Worm (Caenorhabditis elegans) whole organism, L1 larva: ENCODE results near the gene T27E9.6.

Experiments
- C04F5.9 ChIP-seq: sonication (generic microtip); optimal IDR thresholded peaks from 2 replicates; lab custom pipeline; 2016; ENCODE audit warnings: missing genetic modification characterization, missing compliant biosample characterization
- C34B4.2 ChIP-seq: sonication (generic microtip); optimal IDR thresholded peaks from 2 replicates; lab custom pipeline; 2017; ENCODE audit warnings: mild to moderate bottlenecking, missing genetic modification characterization, missing compliant biosample characterization
- Y116A8C.19 ChIP-seq: sonication (generic microtip); optimal IDR thresholded peaks from 2 replicates; lab custom pipeline; 2016; ENCODE audit warnings: missing compliant biosample characterization, missing genetic modification characterization, borderline replicate concordance
- aha-1 ChIP-seq: fragments of 150-350 bp; optimal IDR thresholded peaks from 2 replicates; lab custom pipeline; 2014; ENCODE audit warnings: missing biosample characterization, missing genetic modification characterization
- alr-1 ChIP-seq: fragments of 200-800 bp; sonication (Bioruptor generic); optimal IDR thresholded peaks from 2 replicates; lab custom pipeline; 2018; ENCODE audit warnings: borderline replicate concordance, mild to moderate bottlenecking, missing genetic modification characterization, missing compliant biosample characterization
- aly-2 ChIP-seq: fragments of 150-350 bp; optimal IDR thresholded peaks from 2 replicates; lab custom pipeline; 2014; ENCODE audit warnings: missing biosample characterization, missing genetic modification characterization
- blmp-1 ChIP-seq: fragments of 150-350 bp; optimal IDR thresholded peaks from 2 replicates; lab custom pipeline; 2014; ENCODE audit warnings: missing biosample characterization, missing genetic modification characterization
- ceh-63 ChIP-seq: fragments of 200-800 bp; sonication (Bioruptor generic); optimal IDR thresholded peaks from 2 replicates; lab custom pipeline; 2018; ENCODE audit warnings: mild to moderate bottlenecking, missing genetic modification characterization, missing compliant biosample characterization
- ceh-82 ChIP-seq, 3 experiments: fragments of 150-350 bp in 1 of 3; sonication (generic microtip) in 2 of 3; optimal IDR thresholded peaks; 2 replicates each; lab custom pipeline; 2014 to 2017; ENCODE audit warnings: missing biosample characterization in 3 of 3, missing genetic modification characterization in 3 of 3
- ceh-88 ChIP-seq: fragments of 200-800 bp; sonication (Bioruptor generic); IDR thresholded peaks from 2 replicates; pipeline ENCODE4 v1.3.6; 2022; ENCODE audit warnings: missing genetic modification characterization, missing compliant biosample characterization
- efl-1 ChIP-seq, 4 experiments: fragments of 150-350 bp; optimal IDR thresholded peaks in 3 of 4; peaks in 1 of 4; 1 replicate in 1 of 4; 2 replicates in 3 of 4; lab custom pipeline; 2014; ENCODE audit warnings: missing biosample characterization in 2 of 4, missing genetic modification characterization in 2 of 4, missing genetic modification reagents in 2 of 4
- efl-3 ChIP-seq: fragments of 200-800 bp; sonication (Bioruptor generic); optimal IDR thresholded peaks from 2 replicates; lab custom pipeline; 2018; ENCODE audit warnings: mild to moderate bottlenecking, missing genetic modification characterization, missing compliant biosample characterization
- egl-13 ChIP-seq: sonication (generic microtip); optimal IDR thresholded peaks from 2 replicates; lab custom pipeline; 2016; ENCODE audit warnings: missing genotype, missing genetic modification reagents, missing genetic modification characterization, missing compliant biosample characterization
- elt-3 ChIP-seq, 6 experiments: fragments of 150-350 bp in 1 of 6; sonication (generic microtip); optimal IDR thresholded peaks; 2 replicates each; lab custom pipeline; 2017 to 2018; ENCODE audit warnings: missing biosample characterization in 6 of 6, missing genetic modification characterization in 6 of 6, inconsistent platforms in 1 of 6
- fkh-10 ChIP-seq: sonication (generic microtip); optimal IDR thresholded peaks from 2 replicates; lab custom pipeline; 2017; ENCODE audit warnings: missing biosample characterization, missing genetic modification reagents, missing genetic modification characterization
- fkh-4 ChIP-seq: sonication (generic microtip); optimal IDR thresholded peaks from 2 replicates; lab custom pipeline; 2016; ENCODE audit warnings: missing compliant biosample characterization, missing genetic modification characterization, borderline replicate concordance
- fos-1 ChIP-seq: fragments of 150-350 bp; optimal IDR thresholded peaks from 2 replicates; lab custom pipeline; 2014; ENCODE audit warnings: missing biosample characterization, missing genetic modification characterization
- hlh-17 ChIP-seq: fragments of 200-800 bp; sonication (Bioruptor generic); optimal IDR thresholded peaks from 2 replicates; lab custom pipeline; 2018; ENCODE audit warnings: missing genetic modification characterization, mild to moderate bottlenecking, missing compliant biosample characterization, moderate library complexity, borderline replicate concordance
- irx-1 ChIP-seq: sonication (generic microtip); optimal IDR thresholded peaks from 2 replicates; lab custom pipeline; 2016; ENCODE audit warnings: missing genetic modification characterization, missing compliant biosample characterization
- isw-1 ChIP-seq: fragments of 200-800 bp; sonication (Bioruptor generic); IDR thresholded peaks from 2 replicates; pipeline ENCODE4 v1.3.6; 2022; ENCODE audit warnings: missing genetic modification characterization, missing compliant biosample characterization
- jun-1 ChIP-seq: fragments of 150-350 bp; optimal IDR thresholded peaks from 2 replicates; lab custom pipeline; 2014; ENCODE audit warnings: missing biosample characterization, missing genetic modification reagents, missing genetic modification characterization
- lin-15B ChIP-seq: fragments of 150-350 bp; sonication (generic microtip); optimal IDR thresholded peaks from 3 replicates; lab custom pipeline; 2014; ENCODE audit warnings: missing biosample characterization, missing genetic modification characterization
- lin-35 ChIP-seq, 2 experiments: fragments of 150-350 bp; optimal IDR thresholded peaks; 2 replicates each; lab custom pipeline; 2014; ENCODE audit warnings: missing biosample characterization in 2 of 2, missing genetic modification characterization in 2 of 2, missing genetic modification reagents in 2 of 2
- lir-3 ChIP-seq: sonication (generic microtip); optimal IDR thresholded peaks from 2 replicates; lab custom pipeline; 2016; ENCODE audit warnings: mild to moderate bottlenecking, missing genetic modification characterization, moderate library complexity, missing compliant biosample characterization; ENCODE audit not compliant: poor library complexity
- lsy-2 ChIP-seq, 2 experiments: fragments of 150-350 bp; optimal IDR thresholded peaks; 2 replicates each; lab custom pipeline; 2014; ENCODE audit warnings: missing biosample characterization in 2 of 2, missing genetic modification characterization in 2 of 2
- mep-1 ChIP-seq: fragments of 150-350 bp; optimal IDR thresholded peaks from 2 replicates; lab custom pipeline; 2014; ENCODE audit warnings: missing biosample characterization, missing genetic modification characterization
- nhr-19 ChIP-seq: fragments of 200-800 bp; sonication (Bioruptor generic); conservative IDR thresholded peaks from 2 replicates; pipeline ENCODE4 v1.3.6; 2022; ENCODE audit warnings: missing genetic modification characterization, missing compliant biosample characterization
- nhr-237 ChIP-seq: fragments of 150-350 bp; optimal IDR thresholded peaks from 2 replicates; lab custom pipeline; 2014; ENCODE audit warnings: missing biosample characterization, missing genetic modification characterization
- nhr-28 ChIP-seq: fragments of 150-350 bp; optimal IDR thresholded peaks from 2 replicates; lab custom pipeline; 2014; ENCODE audit warnings: missing biosample characterization, missing genetic modification characterization
- nhr-47 ChIP-seq: sonication (generic microtip); optimal IDR thresholded peaks from 2 replicates; lab custom pipeline; 2016; ENCODE audit warnings: mild to moderate bottlenecking, missing genetic modification characterization, moderate library complexity, missing compliant biosample characterization
- nhr-76 ChIP-seq: sonication (generic microtip); optimal IDR thresholded peaks from 2 replicates; lab custom pipeline; 2017; ENCODE audit warnings: missing biosample characterization, missing genetic modification characterization
- nhr-84 ChIP-seq: sonication (generic microtip); optimal IDR thresholded peaks from 2 replicates; lab custom pipeline; 2017; ENCODE audit warnings: missing biosample characterization, missing genetic modification characterization
- nhr-85 ChIP-seq: sonication (generic microtip); peaks from one replicate; lab custom pipeline; 2016; ENCODE audit warnings: missing genetic modification characterization, inconsistent platforms, missing compliant biosample characterization
- nhr-90 ChIP-seq: sonication (generic microtip); optimal IDR thresholded peaks from 2 replicates; lab custom pipeline; 2016; ENCODE audit warnings: mild to moderate bottlenecking, missing genetic modification characterization, missing compliant biosample characterization; ENCODE audit not compliant: poor library complexity
- skn-1 ChIP-seq: fragments of 150-350 bp; optimal IDR thresholded peaks from 2 replicates; lab custom pipeline; 2014; ENCODE audit warnings: missing biosample characterization, missing genetic modification characterization
- snpc-4 ChIP-seq: fragments of 150-350 bp; optimal IDR thresholded peaks from 2 replicates; lab custom pipeline; 2014; ENCODE audit warnings: missing biosample characterization, missing genetic modification characterization
- sup-37 ChIP-seq: fragments of 200-800 bp; sonication (Bioruptor generic); optimal IDR thresholded peaks from 2 replicates; lab custom pipeline; 2018; ENCODE audit warnings: mild to moderate bottlenecking, missing genetic modification characterization, missing compliant biosample characterization
- tbx-2 ChIP-seq: sonication (generic microtip); optimal IDR thresholded peaks from 2 replicates; lab custom pipeline; 2016; ENCODE audit warnings: missing genetic modification characterization, missing compliant biosample characterization
- unc-30 ChIP-seq: sonication (generic microtip); optimal IDR thresholded peaks from 2 replicates; lab custom pipeline; 2017; ENCODE audit warnings: missing biosample characterization, missing genetic modification characterization
- unc-86 ChIP-seq: sonication (generic microtip); optimal IDR thresholded peaks from 2 replicates; lab custom pipeline; 2016; ENCODE audit warnings: missing genetic modification characterization, missing compliant biosample characterization
- unc-98 ChIP-seq: fragments of 200-800 bp; sonication (Bioruptor generic); IDR thresholded peaks from 2 replicates; pipeline ENCODE4 v1.3.6; 2022; ENCODE audit warnings: missing genetic modification characterization, missing compliant biosample characterization
- vab-15 ChIP-seq: sonication (generic microtip); optimal IDR thresholded peaks from 2 replicates; lab custom pipeline; 2017; ENCODE audit warnings: missing genotype, mild to moderate bottlenecking, missing genetic modification characterization, missing compliant biosample characterization
- ztf-11 ChIP-seq, 2 experiments: sonication (generic microtip); optimal IDR thresholded peaks; 2 replicates each; lab custom pipeline; 2016 to 2017; ENCODE audit warnings: missing genetic modification characterization in 2 of 2, missing biosample characterization in 1 of 2, missing compliant biosample characterization in 1 of 2

The T27E9.6 gene

DNA sequence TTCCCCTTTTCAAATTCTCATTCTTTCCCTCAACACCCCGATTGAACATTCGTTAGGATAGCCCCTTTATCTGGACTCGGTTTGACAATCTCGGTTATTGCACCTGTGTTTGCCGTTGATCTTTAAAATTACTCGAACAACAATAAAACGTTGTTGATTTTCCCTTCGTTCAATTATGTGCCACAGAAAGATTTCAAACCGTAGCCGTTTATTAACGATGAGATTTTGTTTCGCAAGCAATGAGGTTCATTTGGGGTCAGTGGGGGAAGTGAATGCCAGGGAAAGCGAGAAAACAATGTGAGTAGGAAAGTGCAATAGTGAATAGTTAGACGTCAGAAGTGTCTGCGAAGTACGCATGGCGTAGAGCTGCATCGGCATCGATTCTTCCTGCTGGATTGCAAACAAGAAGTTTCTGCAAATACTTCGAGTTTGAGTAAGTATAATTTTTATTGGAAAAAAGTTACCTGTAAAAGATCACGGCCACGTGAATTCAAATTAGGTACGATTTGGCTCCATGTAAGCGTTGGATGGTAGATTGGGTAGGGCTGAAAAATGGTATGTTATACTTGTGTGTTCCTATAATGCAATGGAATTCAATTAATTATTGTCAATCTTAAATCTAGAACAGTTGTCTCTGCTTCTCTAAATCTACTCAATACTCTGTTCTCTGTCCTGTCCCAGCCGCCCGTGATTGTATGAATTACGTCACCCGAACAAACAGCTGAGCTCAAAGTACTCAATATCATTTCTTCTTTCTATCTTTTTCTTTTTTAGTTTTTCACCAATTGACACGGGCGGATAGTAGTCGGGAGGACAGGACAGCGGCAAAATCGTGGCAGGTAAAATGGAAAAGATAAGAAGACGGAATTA is 11.9 kb downstream of the T27E9.6 start, which contains the start of gene kel-3 (continued):
- TF ChIP-seq alr-1 (tag; lab: Kevin White, UChicago) (no peak), nhr-85 (tag; lab: Kevin White, UChicago) (peak; percentile 82), ceh-63 (GFP tag; lab: Kevin White, UChicago) (no peak), nhr-28 (tag; lab: Kevin White, UChicago) (no peak), lin-15B (tag; lab: Kevin White, UChicago) (no peak), aly-2 (tag; lab: Kevin White, UChicago) (peak; percentile 97), egl-13 (no peak), C34B4.2 (tag; lab: Kevin White, UChicago) (peak; percentile 21), C04F5.9 (no peak), vab-15 (tag; lab: Kevin White, UChicago) (no peak), nhr-47 (tag; lab: Kevin White, UChicago) (peak; percentile 60), unc-86 (tag; lab: Kevin White, UChicago) (peak; percentile 16), nhr-19 (GFP tag; lab: Robert Waterston, UW) (peak; percentile 85), snpc-4 (tag; lab: Kevin White, UChicago) (no peak)

DNA sequence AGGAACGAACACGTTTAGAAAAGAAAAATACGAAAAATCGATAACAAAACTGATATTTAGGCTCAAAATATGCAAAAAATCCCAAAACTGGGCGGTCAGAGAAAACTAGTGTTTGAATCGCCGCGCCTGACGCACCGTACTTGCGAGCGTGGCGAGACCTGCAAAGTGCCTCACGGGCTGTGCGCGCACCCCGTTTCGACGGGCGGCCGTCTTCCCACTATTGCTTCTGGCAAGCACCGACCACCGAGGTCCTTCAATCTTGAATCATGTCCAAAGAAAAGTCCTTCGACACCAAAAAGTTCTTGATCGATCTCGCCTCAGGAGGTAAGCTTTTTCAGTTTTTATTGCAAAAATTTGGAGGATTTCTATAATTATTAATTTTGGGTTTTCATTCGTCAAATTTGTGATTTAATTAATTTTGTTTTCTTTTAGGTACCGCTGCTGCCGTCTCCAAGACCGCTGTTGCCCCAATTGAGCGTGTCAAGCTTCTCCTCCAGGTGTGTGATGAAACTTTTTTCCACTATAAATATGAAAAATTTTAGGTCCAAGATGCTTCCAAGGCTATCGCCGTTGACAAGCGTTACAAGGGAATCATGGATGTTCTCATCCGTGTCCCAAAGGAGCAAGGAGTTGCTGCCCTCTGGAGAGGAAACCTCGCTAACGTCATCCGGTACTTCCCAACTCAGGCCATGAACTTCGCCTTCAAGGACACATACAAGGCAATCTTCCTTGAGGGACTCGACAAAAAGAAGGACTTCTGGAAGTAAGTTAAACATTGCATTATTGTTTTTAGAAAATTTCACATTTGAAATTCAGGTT is 13.4 kb downstream of the T27E9.6 start, which contains the start of gene ant-1.1:
Gene ant-1.1, plus strand, starts transcription at position 199 of the 819 bp plus-strand sequence.
- TF ChIP-seq nhr-85 (tag; lab: Kevin White, UChicago), result peak; percentile 96
- TF ChIP-seq fos-1 (tag; lab: Kevin White, UChicago), result peak; percentile 72
- peak; percentile 97 for TF ChIP-seq isw-1
- peak; percentile 16 for TF ChIP-seq efl-3 (GFP tag; lab: Kevin White, UChicago)
- TF ChIP-seq C04F5.9, result peak; percentile 70
- TF ChIP-seq fkh-10 (GFP tag; lab: Kevin White, UChicago), result peak; percentile 70
- peak; percentile 77 for TF ChIP-seq irx-1
- TF ChIP-seq blmp-1 (tag; lab: Kevin White, UChicago), result peak; percentile 44
- TF ChIP-seq ztf-11 (tag; optimal IDR thresholded peaks at IDR 0.05; lab: Kevin White, UChicago), result peak in 1 of 2 experiments; percentile 87
- peak; percentile 49 for TF ChIP-seq nhr-237
- peak; percentile 98 for TF ChIP-seq nhr-47 (tag; lab: Kevin White, UChicago)
- peak; percentile 98 for TF ChIP-seq lin-35 (GFP tag; optimal IDR thresholded peaks at IDR 0.05; lab: Kevin White, UChicago)
- TF ChIP-seq mep-1 (tag; lab: Kevin White, UChicago), result peak; percentile 92
- peak; percentile 96 for TF ChIP-seq nhr-90 (tag; lab: Kevin White, UChicago)
- peak; percentile 57 for TF ChIP-seq snpc-4 (tag; lab: Kevin White, UChicago)
- TF ChIP-seq unc-30 (tag; lab: Kevin White, UChicago), result no peak
- no peak for TF ChIP-seq ceh-63 (GFP tag; lab: Kevin White, UChicago)
- TF ChIP-seq ceh-88 (GFP tag; lab: Robert Waterston, UW), result peak; percentile 92
- peak; percentile 99 for TF ChIP-seq lsy-2 (tag; optimal IDR thresholded peaks at IDR 0.05; lab: Kevin White, UChicago)
- TF ChIP-seq tbx-2 (tag; lab: Kevin White, UChicago), result peak; percentile 96
- TF ChIP-seq hlh-17 (GFP tag; lab: Kevin White, UChicago), result no peak
- peak; percentile 90 to 99 for TF ChIP-seq efl-1 (optimal IDR thresholded peaks at IDR 0.05; lab: Kevin White, UChicago)
- peak; percentile 98 to 100 for TF ChIP-seq efl-1 (GFP tag; optimal IDR thresholded peaks at IDR 0.05 in 1 of 2; lab: Kevin White, UChicago)
- peak; percentile 100 for TF ChIP-seq C34B4.2 (tag; lab: Kevin White, UChicago)
- TF ChIP-seq lin-15B (tag; lab: Kevin White, UChicago), result peak; percentile 94
- peak; percentile 97 for TF ChIP-seq nhr-19 (GFP tag; lab: Robert Waterston, UW)
- no peak for TF ChIP-seq fkh-4 (tag; lab: Kevin White, UChicago)
- peak; percentile 87 for TF ChIP-seq sup-37
- TF ChIP-seq elt-3 (tag; optimal IDR thresholded peaks at IDR 0.05; lab: Kevin White, UChicago), result peak in 5 of 6 experiments; percentile 39 to 86 (median 60)
- no peak for TF ChIP-seq nhr-76 (tag; lab: Kevin White, UChicago)
- TF ChIP-seq nhr-84 (tag; lab: Kevin White, UChicago), result no peak
- peak; percentile 94 for TF ChIP-seq skn-1 (tag; lab: Kevin White, UChicago)
- peak; percentile 87 to 99 (median 95) for TF ChIP-seq ceh-82 (tag; optimal IDR thresholded peaks at IDR 0.05; lab: Kevin White, UChicago)
- peak; percentile 46 for TF ChIP-seq aha-1
- peak; percentile 78 for TF ChIP-seq lir-3 (tag; lab: Kevin White, UChicago)
- peak; percentile 90 for TF ChIP-seq egl-13
- peak; percentile 94 for TF ChIP-seq jun-1
- TF ChIP-seq vab-15 (tag; lab: Kevin White, UChicago), result peak; percentile 96
- peak; percentile 67; the same call in 1 of the 2 replicates for TF ChIP-seq unc-98 (GFP tag; lab: Robert Waterston, UW)
- no peak for TF ChIP-seq Y116A8C.19 (tag; lab: Kevin White, UChicago)
- peak; percentile 37 for TF ChIP-seq aly-2 (tag; lab: Kevin White, UChicago)
